Fruit fly (Drosophila melanogaster) whole organism, pupa: ENCODE results near the gene kdn.

Source experiments
- CG10348 ChIP-seq: fragments of 200-800 bp; sonication (Bioruptor generic); IDR thresholded peaks from 2 replicates; pipeline ENCODE4 v1.3.6; 2022; ENCODE audit warnings: missing biosample characterization, missing genetic modification characterization
- CG12605 ChIP-seq: fragments of 200-800 bp; sonication (Bioruptor generic); IDR thresholded peaks from 2 replicates; pipeline ENCODE4 v1.3.6; 2022; ENCODE audit warnings: missing biosample characterization, missing genetic modification characterization
- CG13204 ChIP-seq: fragments of 200-800 bp; sonication (Bioruptor generic); optimal IDR thresholded peaks from 2 replicates; lab custom pipeline; 2018; ENCODE audit warnings: missing biosample characterization, mild to moderate bottlenecking, missing genetic modification characterization, moderate library complexity
- CG14655 ChIP-seq: fragments of 200-800 bp; sonication (Bioruptor generic); optimal IDR thresholded peaks from 3 replicates; lab custom pipeline; 2017; ENCODE audit warnings: mild to moderate bottlenecking, missing biosample characterization, missing genetic modification reagents, missing genetic modification characterization
- CG15710 ChIP-seq: fragments of 200-800 bp; sonication (Bioruptor generic); optimal IDR thresholded peaks from 2 replicates; lab custom pipeline; 2018; ENCODE audit warnings: missing biosample characterization, mild to moderate bottlenecking, missing genetic modification characterization, moderate library complexity
- CG17806 ChIP-seq: fragments of 200-800 bp; sonication (Bioruptor generic); optimal IDR thresholded peaks from 2 replicates; lab custom pipeline; 2018; ENCODE audit warnings: missing biosample characterization, mild to moderate bottlenecking, missing genetic modification characterization, moderate library complexity
- CG32121 ChIP-seq: fragments of 200-800 bp; sonication (Bioruptor generic); IDR thresholded peaks from 2 replicates; pipeline ENCODE4 v1.3.6; 2022; ENCODE audit warnings: missing biosample characterization, missing genetic modification characterization
- CG34367 ChIP-seq: fragments of 200-800 bp; sonication (Bioruptor generic); optimal IDR thresholded peaks from 2 replicates; lab custom pipeline; 2018; ENCODE audit warnings: missing biosample characterization, mild to moderate bottlenecking, missing genetic modification characterization
- CG4496 ChIP-seq: fragments of 200-800 bp; sonication (Bioruptor generic); IDR thresholded peaks from 3 replicates; pipeline ENCODE4 v1.3.6; 2022; ENCODE audit warnings: missing biosample characterization, missing genetic modification characterization
- CG8159 ChIP-seq: fragments of 200-800 bp; sonication (Bioruptor generic); optimal IDR thresholded peaks from 3 replicates; lab custom pipeline; 2018; ENCODE audit warnings: missing biosample characterization, mild to moderate bottlenecking, missing genetic modification characterization, moderate library complexity
- CG8301 ChIP-seq: fragments of 200-800 bp; sonication (Bioruptor generic); optimal IDR thresholded peaks from 2 replicates; lab custom pipeline; 2018; ENCODE audit warnings: missing biosample characterization, mild to moderate bottlenecking, missing genetic modification characterization
- CG9948 ChIP-seq: fragments of 200-800 bp; sonication (Bioruptor generic); optimal IDR thresholded peaks from 2 replicates; lab custom pipeline; 2018; ENCODE audit warnings: missing biosample characterization, mild to moderate bottlenecking, missing genetic modification characterization, moderate library complexity
- D1 ChIP-seq: fragments of 200-800 bp; sonication (Bioruptor generic); optimal IDR thresholded peaks from 2 replicates; lab custom pipeline; 2018; ENCODE audit warnings: missing biosample characterization, mild to moderate bottlenecking, missing genetic modification characterization, moderate library complexity
- EcR ChIP-seq: fragments of 200-800 bp; sonication (Bioruptor generic); optimal IDR thresholded peaks from 3 replicates; lab custom pipeline; 2019; ENCODE audit warnings: missing biosample characterization, missing genetic modification characterization, mild to moderate bottlenecking, moderate library complexity, missing genetic modification reagents
- Ets98B ChIP-seq: fragments of 200-800 bp; sonication (Bioruptor generic); IDR thresholded peaks from 2 replicates; pipeline ENCODE4 v1.3.6; 2022; ENCODE audit warnings: missing biosample characterization, missing genetic modification characterization
- Pif1A ChIP-seq: fragments of 200-800 bp; sonication (Bioruptor generic); optimal IDR thresholded peaks from 3 replicates; lab custom pipeline; 2016; ENCODE audit warnings: missing biosample characterization, missing genetic modification characterization
- Pif1B ChIP-seq: fragments of 200-800 bp; sonication (Bioruptor generic); optimal IDR thresholded peaks from 3 replicates; lab custom pipeline; 2016; ENCODE audit warnings: missing biosample characterization, missing genetic modification characterization
- Snoo ChIP-seq: fragments of 200-800 bp; sonication (Bioruptor generic); optimal IDR thresholded peaks from 3 replicates; lab custom pipeline; 2017; ENCODE audit warnings: missing biosample characterization, mild to moderate bottlenecking, missing genetic modification characterization, inconsistent platforms
- fd96Ca ChIP-seq: fragments of 200-800 bp; sonication (Bioruptor generic); IDR thresholded peaks from 3 replicates; pipeline ENCODE4 v1.3.6; 2022; ENCODE audit warnings: missing biosample characterization, missing genetic modification characterization
- gl ChIP-seq: fragments of 200-800 bp; sonication (Bioruptor generic); optimal IDR thresholded peaks from 2 replicates; lab custom pipeline; 2018; ENCODE audit warnings: missing biosample characterization, mild to moderate bottlenecking, missing genetic modification characterization
- rn ChIP-seq: fragments of 200-800 bp; sonication (Bioruptor generic); IDR thresholded peaks from 2 replicates; pipeline ENCODE4 v1.3.6; 2022; ENCODE audit warnings: missing biosample characterization, missing genetic modification characterization

Gene kdn

DNA sequence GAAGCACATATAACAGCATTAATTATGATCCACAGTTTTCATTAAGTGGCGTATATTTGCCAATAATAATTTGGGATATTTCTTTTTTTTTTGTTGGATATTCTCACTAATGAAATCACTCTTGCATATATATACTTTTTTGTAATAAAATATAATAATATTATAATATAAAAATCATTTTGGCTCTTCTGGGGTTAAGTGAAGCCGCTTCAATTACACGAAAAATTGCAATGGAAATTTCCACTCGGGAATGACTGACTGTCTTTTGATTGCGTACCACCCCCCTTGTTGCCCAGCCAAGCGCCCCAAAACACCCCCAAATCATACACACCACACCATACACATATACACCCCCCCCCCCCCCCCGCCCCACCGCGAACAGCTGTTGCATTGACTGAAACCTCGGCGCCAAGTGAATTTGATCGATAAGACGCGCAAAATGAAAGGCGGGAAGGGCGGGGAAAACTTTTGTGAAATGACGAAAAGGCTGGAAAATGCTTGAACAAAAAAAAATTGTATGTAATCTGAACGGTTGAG is 5.8 kb upstream of the kdn start:
- peak; percentile 18 for TF ChIP-seq CG15710 (tag; lab: Kevin White, UChicago)
- TF ChIP-seq CG4496 = no peak
- TF ChIP-seq, all 21 proteins: peak for 1

DNA sequence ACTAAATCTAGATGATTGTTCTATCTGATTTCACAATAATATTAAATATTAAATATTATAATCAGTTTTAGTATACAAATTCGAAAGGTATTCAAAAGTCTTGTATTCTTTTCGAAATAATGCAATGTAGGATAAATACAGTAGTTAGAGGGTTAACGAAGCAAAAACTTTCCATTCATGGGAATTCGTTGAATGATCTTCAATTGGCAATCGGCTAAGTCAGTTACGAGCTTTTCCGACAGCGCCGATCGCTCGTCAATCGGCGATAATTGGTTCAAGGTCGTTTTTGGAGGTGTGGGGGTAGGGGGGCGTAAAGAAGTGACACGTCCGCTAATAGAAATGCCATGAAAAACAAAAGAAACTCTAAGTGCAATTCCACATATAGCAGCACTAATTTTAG is 4.3 kb upstream of the kdn start:
- TF ChIP-seq CG8159 (tag; lab: Kevin White, UChicago) (no peak), Snoo (tag; lab: Kevin White, UChicago) (no peak), CG13204 (GFP tag; lab: Kevin White, UChicago) (no peak), CG32121 (peak; percentile 27; the same call in 1 of the 2 replicates), CG8301 (tag; lab: Kevin White, UChicago) (no peak)

DNA sequence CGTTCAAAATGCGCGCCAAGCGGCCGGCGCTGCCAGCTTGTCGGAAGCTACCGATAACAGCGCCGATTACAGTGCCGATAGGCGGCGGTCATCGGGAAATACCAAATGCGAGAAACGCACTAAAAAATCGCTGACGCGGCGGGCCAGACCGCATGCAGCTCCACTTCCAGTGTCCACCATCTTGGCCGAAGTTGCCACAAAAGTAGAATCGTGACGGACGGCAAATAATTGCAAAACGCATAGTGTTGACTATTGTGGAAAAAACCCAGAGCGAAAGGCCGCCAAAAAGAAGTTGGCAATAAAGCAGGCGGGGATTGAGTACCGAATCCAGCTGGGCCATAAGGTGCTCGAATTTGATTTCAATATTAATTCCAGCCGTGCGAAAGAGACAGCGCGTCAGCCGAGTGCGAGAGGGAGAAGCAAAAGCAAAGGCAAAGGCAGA is 3.5 kb upstream of the kdn start, which contains the start of gene CG3847:
Gene CG3847 (plus strand): TSS at position 178 of the 442 bp plus-strand sequence.
- TF ChIP-seq CG32121 (peak; percentile 36; the same call in 1 of the 2 replicates), CG8159 (tag; lab: Kevin White, UChicago) (peak; percentile 10), CG15710 (tag; lab: Kevin White, UChicago) (peak; percentile 11), fd96Ca (GFP tag; lab: Robert Waterston, UW) (no peak), CG4496 (peak; percentile 38; the same call in 1 of the 3 replicates)
- TF ChIP-seq, all 21 proteins: peak for 4

DNA sequence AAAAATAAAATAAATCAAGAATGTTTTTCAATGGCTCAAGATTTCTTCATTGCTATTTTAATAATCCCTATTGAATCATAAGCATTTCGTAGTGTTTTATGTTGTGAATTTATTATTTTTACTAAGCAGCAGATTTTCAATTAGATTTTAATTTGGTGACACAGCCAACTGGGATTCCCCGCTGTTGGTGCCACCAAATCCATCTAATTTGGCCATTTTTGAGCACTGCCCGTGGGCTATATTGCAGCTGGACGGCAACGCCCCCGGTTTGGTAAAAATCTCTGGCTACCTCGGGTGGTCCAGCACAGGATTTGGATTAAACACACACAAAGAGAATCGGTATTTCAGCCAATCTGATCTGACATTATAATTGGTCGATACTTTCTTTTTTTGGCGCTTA is 1.2 kb upstream of the kdn start:
- TF ChIP-seq rn (GFP tag; lab: Robert Waterston, UW) (no peak), EcR (no peak), CG10348 (GFP tag; lab: Robert Waterston, UW) (no peak)

DNA sequence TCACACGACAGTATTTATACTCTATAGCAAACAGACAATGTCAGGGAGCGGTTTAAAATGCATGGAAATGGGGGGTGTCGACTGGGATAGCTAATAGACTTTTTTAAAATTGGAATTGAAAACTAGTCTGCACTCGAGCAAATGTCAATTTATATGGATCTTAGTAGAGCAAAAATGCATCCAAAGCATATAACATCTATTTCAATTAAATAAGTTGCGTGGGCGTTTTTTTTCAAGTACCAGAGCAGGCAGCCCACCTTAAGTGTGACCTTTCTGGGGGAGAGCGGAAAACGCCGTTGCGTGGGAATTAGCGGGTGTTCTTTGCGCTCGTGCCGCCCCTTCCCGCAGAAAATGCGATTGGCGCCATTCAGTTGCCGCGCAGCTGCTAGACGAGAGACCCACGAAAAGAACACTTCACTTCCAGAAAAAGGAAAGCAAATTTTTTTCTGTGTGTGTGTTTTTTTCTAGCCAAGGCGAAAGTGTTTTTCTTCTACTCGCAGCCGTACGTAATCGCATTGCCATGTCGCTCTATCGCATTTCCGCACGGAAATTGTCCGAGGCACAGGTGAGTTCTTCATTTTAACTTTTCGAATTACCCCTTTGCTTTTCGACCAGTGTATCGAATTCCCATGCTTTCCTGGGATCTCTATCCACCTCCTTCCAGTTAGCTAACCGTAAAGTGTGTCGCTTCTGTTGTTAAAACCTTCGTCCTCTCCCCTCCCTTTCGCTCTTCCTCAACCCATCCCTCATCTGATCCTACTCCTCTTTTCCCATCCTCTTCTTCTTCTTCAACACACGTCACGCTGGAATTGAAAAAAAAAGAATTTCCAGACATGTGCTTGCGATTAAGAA is 1.7 kb downstream of the kdn start:
- TF ChIP-seq CG14655 (GFP tag; lab: Kevin White, UChicago) (no peak), CG10348 (GFP tag; lab: Robert Waterston, UW) (no peak), D1 (tag; lab: Kevin White, UChicago) (no peak), fd96Ca (GFP tag; lab: Robert Waterston, UW) (peak; percentile 50; the same call in 2 of the 3 replicates), EcR (no peak), CG17806 (tag; lab: Kevin White, UChicago) (no peak), CG32121 (peak; percentile 44; the same call in 1 of the 2 replicates), CG34367 (tag; lab: Kevin White, UChicago) (no peak), Snoo (tag; lab: Kevin White, UChicago) (no peak), rn (GFP tag; lab: Robert Waterston, UW) (no peak), Pif1A (GFP tag; lab: Kevin White, UChicago) (no peak), CG8159 (tag; lab: Kevin White, UChicago) (peak; percentile 2), CG8301 (tag; lab: Kevin White, UChicago) (peak; percentile 16), CG4496 (peak; percentile 44; the same call in 1 of the 3 replicates), CG13204 (GFP tag; lab: Kevin White, UChicago) (no peak), Pif1B (peak; percentile 3), CG15710 (tag; lab: Kevin White, UChicago) (no peak), CG12605 (GFP tag; lab: Robert Waterston, UW) (no peak; the same call in 1 of the 2 replicates), Ets98B (GFP tag; lab: Robert Waterston, UW) (no peak), gl (tag; lab: Kevin White, UChicago) (no peak), CG9948 (tag; lab: Kevin White, UChicago) (no peak)

DNA sequence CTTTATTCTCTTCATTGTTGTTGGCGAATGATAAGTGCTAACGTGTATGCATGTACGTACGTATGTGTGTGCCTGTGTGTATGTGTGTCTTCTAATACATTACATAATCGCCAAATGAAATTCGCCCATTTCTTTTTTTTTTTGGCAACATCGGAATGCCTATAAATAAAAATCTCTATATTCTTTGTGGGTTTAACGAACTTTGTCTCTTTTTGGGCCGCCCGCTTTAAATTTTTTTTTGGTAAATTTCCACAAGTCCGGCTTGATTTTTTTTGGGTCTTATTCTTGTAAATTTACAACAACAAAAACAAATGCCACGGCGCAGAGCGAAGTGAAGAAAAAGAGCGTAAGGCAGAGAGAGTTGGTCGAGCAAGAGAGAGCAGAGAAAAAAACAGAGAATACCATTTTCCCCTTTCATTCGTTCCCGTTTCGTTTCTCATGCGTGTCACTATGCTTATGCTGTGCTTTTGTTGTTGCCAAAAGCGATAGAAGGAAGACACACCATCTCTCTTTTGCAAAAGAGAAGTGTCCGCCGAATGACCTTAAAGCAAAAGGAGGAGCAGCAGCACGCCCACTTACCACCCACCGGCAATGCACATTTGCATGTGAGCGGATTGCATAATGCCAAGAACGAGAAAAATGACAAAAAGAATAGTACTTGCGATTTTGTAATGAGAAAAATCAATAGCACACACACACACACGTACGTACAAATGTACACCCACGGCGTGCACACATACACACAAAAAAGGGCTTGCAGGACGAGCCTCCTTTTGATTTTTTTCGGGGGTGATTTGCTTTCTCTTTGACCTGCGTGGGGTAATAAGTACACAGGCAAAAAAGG is 2.6 kb downstream of the kdn start:
- TF ChIP-seq EcR (peak; percentile 38), CG13204 (GFP tag; lab: Kevin White, UChicago) (no peak)

DNA sequence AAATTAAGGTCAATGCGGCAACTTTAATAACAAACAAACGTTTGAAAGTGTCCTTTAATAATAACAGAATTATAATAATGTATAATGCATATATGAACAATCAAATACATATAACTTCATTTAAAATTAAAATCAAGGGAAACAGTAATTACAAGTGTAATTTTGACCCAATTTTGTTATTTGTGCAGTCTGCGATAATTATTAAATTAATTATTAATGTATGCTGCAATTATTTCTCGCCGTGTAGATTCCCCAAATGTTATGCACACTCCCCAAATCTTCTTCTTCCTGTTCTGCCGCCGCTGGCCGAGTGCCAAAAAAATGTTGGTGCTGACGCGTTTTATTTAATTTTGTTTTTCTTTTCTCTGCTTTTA is 3.2 kb downstream of the kdn start:
- TF ChIP-seq CG14655 (GFP tag; lab: Kevin White, UChicago) (peak; percentile 78), CG8159 (tag; lab: Kevin White, UChicago) (peak; percentile 71), Ets98B (GFP tag; lab: Robert Waterston, UW) (peak; percentile 34), CG8301 (tag; lab: Kevin White, UChicago) (peak; percentile 72), CG12605 (GFP tag; lab: Robert Waterston, UW) (no peak), CG34367 (tag; lab: Kevin White, UChicago) (peak; percentile 10), Pif1B (peak; percentile 23), CG13204 (GFP tag; lab: Kevin White, UChicago) (no peak), CG9948 (tag; lab: Kevin White, UChicago) (peak; percentile 51), Snoo (tag; lab: Kevin White, UChicago) (peak; percentile 72), EcR (no peak), fd96Ca (GFP tag; lab: Robert Waterston, UW) (no peak), CG10348 (GFP tag; lab: Robert Waterston, UW) (no peak), CG15710 (tag; lab: Kevin White, UChicago) (peak; percentile 59), CG17806 (tag; lab: Kevin White, UChicago) (peak; percentile 49), CG32121 (peak; percentile 71), rn (GFP tag; lab: Robert Waterston, UW) (0 out of 2 replicates have a peak, but pooled peaks have one; percentile 23), Pif1A (GFP tag; lab: Kevin White, UChicago) (peak; percentile 48), CG4496 (peak; percentile 61; the same call in 2 of the 3 replicates), D1 (tag; lab: Kevin White, UChicago) (no peak), gl (tag; lab: Kevin White, UChicago) (no peak)
